Worm (Caenorhabditis elegans): ENCODE measurements around the gene C32D5.10.

DNA sequence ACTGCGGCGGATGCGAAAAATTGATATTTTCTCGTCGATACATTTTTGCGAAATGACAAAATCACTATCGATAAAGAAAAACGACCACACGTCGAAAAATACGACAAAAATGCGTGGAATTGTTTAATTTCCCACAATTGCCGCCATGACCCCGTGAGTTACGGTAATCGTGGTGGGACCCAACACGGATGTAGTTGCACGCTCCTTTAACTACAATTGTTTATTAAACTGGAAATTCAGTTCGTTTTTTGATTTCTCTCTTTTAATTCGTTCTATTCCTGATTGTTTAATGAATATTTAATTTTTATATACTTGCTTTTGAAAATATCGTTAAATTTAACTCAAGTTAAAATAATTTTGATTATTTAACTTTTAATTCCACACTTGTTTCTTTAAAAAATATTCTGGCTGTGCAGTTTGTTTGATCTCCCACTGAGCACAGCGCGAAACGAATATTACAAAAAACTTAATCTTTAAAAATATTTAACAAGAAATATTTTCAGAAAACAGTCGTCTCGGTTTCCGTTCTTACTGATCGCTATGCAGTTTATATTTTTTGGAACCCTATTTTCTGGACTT is 13.5 kb upstream of the C32D5.10 start, which contains the start of the genes ani-2 and clec-88:
- TF ChIP-seq pha-4 (tag; optimal IDR thresholded peaks at IDR 0.05) (no peak), nhr-77 (tag; optimal IDR thresholded peaks at IDR 0.05) (no peak), nhr-23 (tag; optimal IDR thresholded peaks at IDR 0.05) (no peak), ceh-82 (tag; optimal IDR thresholded peaks at IDR 0.05) (no peak), skn-1 (tag; optimal IDR thresholded peaks at IDR 0.05) (no peak), fos-1 (tag; optimal IDR thresholded peaks at IDR 0.05) (no peak), elt-1 (tag; optimal IDR thresholded peaks at IDR 0.05) (no peak)
